Worm (Caenorhabditis elegans) whole organism, L4/young adult: Measurements from ENCODE around the gene Y9C9A.13.
"Not testable (repeated sequence)": the region's sequence is repeated elsewhere in the genome, so short reads cannot be mapped to it uniquely, and the experiment has no call there.

Source experiments
- W03F9.2 ChIP-seq: fragments of 150-350 bp; optimal IDR thresholded peaks from 2 replicates; lab custom pipeline; 2014; ENCODE audit warnings: missing biosample characterization, missing genetic modification characterization
- dao-5 ChIP-seq: sonication (generic microtip); optimal IDR thresholded peaks from 2 replicates; lab custom pipeline; 2016; ENCODE audit warnings: missing genotype, missing genetic modification characterization, moderate library complexity, missing compliant biosample characterization
- him-1 ChIP-seq: sonication (generic microtip); optimal IDR thresholded peaks from 2 replicates; lab custom pipeline; 2016; ENCODE audit warnings: missing genotype, missing genetic modification reagents, missing genetic modification characterization, missing compliant biosample characterization

Gene Y9C9A.13

ce11 chrIV:4969419-4969818, at the start of gene Y9C9A.13:
Y9C9A.13 (minus strand) TSS chrIV:4969519.
- TF ChIP-seq dao-5 (tag; lab: Kevin White, UChicago), result no peak
- TF ChIP-seq him-1 (tag; lab: Kevin White, UChicago), result no peak
- TF ChIP-seq W03F9.2 (tag; lab: Kevin White, UChicago), result no peak

ce11 chrIV:5017075-5017474, 47.8 kb upstream of the Y9C9A.13 start, which contains the start of gene T28H11.7:
T28H11.7 (minus strand) TSS chrIV:5017175.
- not testable (repeated sequence) for TF ChIP-seq W03F9.2, him-1, dao-5 (tag; lab: Kevin White, UChicago)

ce11 chrIV:5016461-5016860, 47.1 kb upstream of the Y9C9A.13 start, which contains the start of gene ssq-4:
ssq-4 (plus strand) TSS chrIV:5016479.
- TF ChIP-seq him-1, W03F9.2, dao-5 (tag; lab: Kevin White, UChicago): not testable (repeated sequence)

DNA sequence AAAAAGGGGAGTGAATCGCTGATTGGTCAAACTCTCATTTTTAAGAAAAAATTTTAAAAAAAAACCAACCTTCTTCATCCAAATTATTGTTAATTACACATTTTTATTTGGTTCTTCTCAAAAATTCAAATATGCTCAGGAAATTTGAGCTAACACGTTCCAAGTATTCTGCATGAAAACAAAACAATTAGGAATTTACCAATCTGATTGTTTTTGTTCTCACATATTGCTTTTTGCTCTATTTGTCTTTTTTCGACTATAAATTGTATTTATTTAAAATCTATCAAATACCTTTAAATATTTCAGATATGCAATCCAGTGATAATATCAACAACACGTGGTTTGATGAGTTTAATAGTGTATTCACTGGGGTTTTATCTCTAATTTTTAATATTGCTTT, 42.9 kb upstream of the Y9C9A.13 start, which contains the start of gene srm-1:
TSS of gene srm-1 (plus strand) at position 301 of the 400 bp plus-strand sequence.
- no peak for TF ChIP-seq dao-5 (tag; lab: Kevin White, UChicago)
- no peak for TF ChIP-seq W03F9.2 (tag; lab: Kevin White, UChicago)
- no peak for TF ChIP-seq him-1 (tag; lab: Kevin White, UChicago)

ce11 chrIV:5008378-5008777, 39.1 kb upstream of the Y9C9A.13 start, which contains the start of gene srm-2:
srm-2 (plus strand) TSS chrIV:5008678.
- TF ChIP-seq W03F9.2 (tag; lab: Kevin White, UChicago), result no peak
- TF ChIP-seq him-1 (tag; lab: Kevin White, UChicago), result no peak
- no peak for TF ChIP-seq dao-5 (tag; lab: Kevin White, UChicago)

ce11 chrIV:5005154-5005553, 35.8 kb upstream of the Y9C9A.13 start:
- TF ChIP-seq W03F9.2 (tag; lab: Kevin White, UChicago) (no peak), him-1 (tag; lab: Kevin White, UChicago) (no peak), dao-5 (tag; lab: Kevin White, UChicago) (no peak)

DNA sequence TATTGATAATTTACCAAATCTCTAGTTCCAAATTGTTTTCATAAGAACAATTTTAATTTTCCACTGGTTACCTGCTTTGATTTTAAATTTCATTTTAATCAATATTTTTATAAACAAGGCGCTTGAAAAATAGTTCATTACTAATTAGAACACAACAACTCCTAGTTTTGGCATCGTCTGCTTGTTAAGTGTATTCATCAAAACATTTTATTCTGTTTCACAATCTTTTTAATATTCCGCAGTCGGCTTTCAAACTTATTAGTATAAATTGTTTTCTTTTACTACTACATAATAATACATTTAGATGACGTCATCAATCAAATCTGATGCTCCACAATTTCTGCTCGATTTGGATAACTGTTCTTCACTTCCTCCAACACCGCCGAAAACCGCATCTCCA, 33.1 kb upstream of the Y9C9A.13 start, which contains the start of gene pes-1:
TSS of gene pes-1 (plus strand) at position 301 of the 400 bp plus-strand sequence.
- TF ChIP-seq dao-5 (tag; lab: Kevin White, UChicago), result no peak

DNA sequence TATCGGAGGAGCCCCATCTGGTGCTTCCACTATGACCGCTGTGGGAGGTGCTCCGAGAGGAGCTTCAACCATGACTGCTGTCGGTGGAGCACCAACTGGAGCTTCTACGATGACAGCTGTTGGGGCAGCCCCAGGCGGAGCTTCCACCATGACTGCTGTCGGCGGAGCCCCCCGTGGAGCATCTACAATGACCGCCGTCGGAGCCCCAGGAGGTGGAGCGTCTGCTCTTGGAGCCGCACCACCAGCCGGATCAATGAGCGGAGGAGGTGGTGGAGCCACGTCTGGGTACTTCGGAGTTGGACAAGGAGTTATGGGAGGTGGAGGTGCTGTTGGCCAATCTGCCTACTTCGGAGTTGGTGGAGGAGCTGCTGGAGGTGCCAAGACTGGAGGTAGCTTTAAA, 27.6 kb upstream of the Y9C9A.13 start:
- TF ChIP-seq W03F9.2 (tag; lab: Kevin White, UChicago), result no peak
- no peak for TF ChIP-seq dao-5 (tag; lab: Kevin White, UChicago)
- TF ChIP-seq him-1 (tag; lab: Kevin White, UChicago), result no peak

ce11 chrIV:4995842-4996241, 26.5 kb upstream of the Y9C9A.13 start, which contains the start of gene ssq-2:
ssq-2 (plus strand) TSS chrIV:4996142.
- no peak for TF ChIP-seq W03F9.2 (tag; lab: Kevin White, UChicago)
- no peak for TF ChIP-seq him-1 (tag; lab: Kevin White, UChicago)

ce11 chrIV:4993128-4993527, 23.8 kb upstream of the Y9C9A.13 start:
- TF ChIP-seq him-1 (tag; lab: Kevin White, UChicago), result no peak
- no peak for TF ChIP-seq dao-5 (tag; lab: Kevin White, UChicago)
- TF ChIP-seq W03F9.2 (tag; lab: Kevin White, UChicago), result no peak

- TF ChIP-seq W03F9.2 (tag; lab: Kevin White, UChicago), result no peak
- no peak for TF ChIP-seq dao-5 (tag; lab: Kevin White, UChicago)
- no peak for TF ChIP-seq him-1 (tag; lab: Kevin White, UChicago)
These were observed 22.8 kb upstream of the Y9C9A.13 start, which contains the start of gene str-162 for ce11 chrIV:4992089-4992488. str-162 (plus strand) TSS chrIV:4992389.

ce11 chrIV:4988531-4988930, 19.2 kb upstream of the Y9C9A.13 start, which contains the start of gene E03H12.7:
E03H12.7 (minus strand) TSS chrIV:4988631.
- no peak for TF ChIP-seq W03F9.2 (tag; lab: Kevin White, UChicago)
- no peak for TF ChIP-seq dao-5 (tag; lab: Kevin White, UChicago)
- no peak for TF ChIP-seq him-1 (tag; lab: Kevin White, UChicago)

DNA sequence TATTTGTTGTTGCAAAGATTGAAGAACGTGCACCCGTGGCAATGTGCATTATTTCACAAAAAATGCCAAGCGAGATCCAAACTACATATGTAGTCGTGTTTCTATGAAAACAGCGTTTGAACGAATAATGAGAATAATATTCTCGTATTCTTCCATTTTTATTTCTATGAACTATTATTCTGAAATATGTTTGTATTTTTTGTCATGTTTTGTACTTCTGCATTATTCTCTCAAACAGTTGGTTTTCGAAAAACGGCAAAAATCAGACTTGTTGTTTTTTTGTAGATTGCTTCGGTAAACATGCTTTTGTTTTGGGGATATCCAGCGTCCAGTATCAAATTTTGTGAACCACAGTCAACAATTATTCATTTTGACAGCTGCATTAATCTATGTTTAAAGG, 16.9 kb upstream of the Y9C9A.13 start, which contains the start of gene clec-177:
TSS of gene clec-177 (plus strand) at position 301 of the 400 bp plus-strand sequence.
- TF ChIP-seq W03F9.2 (tag; lab: Kevin White, UChicago) (no peak), him-1 (tag; lab: Kevin White, UChicago) (no peak), dao-5 (tag; lab: Kevin White, UChicago) (no peak)

DNA sequence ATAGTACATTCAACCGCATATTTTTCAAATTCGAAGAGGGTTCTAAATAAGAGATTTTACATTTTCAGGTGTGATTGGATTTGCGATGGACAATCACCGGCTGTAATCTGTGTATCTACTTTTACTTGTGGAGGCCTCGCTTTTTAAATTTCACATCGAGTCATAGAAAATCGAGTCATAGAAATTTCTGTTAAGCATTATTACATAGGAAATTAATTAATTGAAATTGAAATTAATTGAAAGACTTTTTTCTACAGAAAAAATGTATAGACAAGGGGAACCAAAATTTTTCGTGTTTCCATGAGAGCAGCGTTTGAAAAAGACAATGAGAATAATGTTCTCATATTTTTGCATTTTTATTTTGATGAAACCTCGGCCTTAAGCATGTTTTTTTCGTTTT, 14.4 kb upstream of the Y9C9A.13 start, which contains the start of gene clec-176:
TSS of gene clec-176 (plus strand) at position 301 of the 400 bp plus-strand sequence.
- TF ChIP-seq W03F9.2 (tag; lab: Kevin White, UChicago), result no peak
- no peak for TF ChIP-seq dao-5 (tag; lab: Kevin White, UChicago)
- TF ChIP-seq him-1 (tag; lab: Kevin White, UChicago), result no peak
